Worm (Caenorhabditis elegans) whole organism, L1 larva: ENCODE results near the gene F59A7.14.

ENCODE experiments used
- aha-1 ChIP-seq: fragments of 150-350 bp; optimal IDR thresholded peaks from 2 replicates; lab custom pipeline; 2014; ENCODE audit warnings: missing biosample characterization, missing genetic modification characterization
- aly-2 ChIP-seq: fragments of 150-350 bp; optimal IDR thresholded peaks from 2 replicates; lab custom pipeline; 2014; ENCODE audit warnings: missing biosample characterization, missing genetic modification characterization
- ceh-88 ChIP-seq: fragments of 200-800 bp; sonication (Bioruptor generic); IDR thresholded peaks from 2 replicates; pipeline ENCODE4 v1.3.6; 2022; ENCODE audit warnings: missing genetic modification characterization, missing compliant biosample characterization
- elt-3 ChIP-seq, 6 experiments: fragments of 150-350 bp in 1 of 6; sonication (generic microtip); optimal IDR thresholded peaks; 2 replicates each; lab custom pipeline; 2017 to 2018; ENCODE audit warnings: missing biosample characterization in 6 of 6, missing genetic modification characterization in 6 of 6, inconsistent platforms in 1 of 6
- fkh-4 ChIP-seq: sonication (generic microtip); optimal IDR thresholded peaks from 2 replicates; lab custom pipeline; 2016; ENCODE audit warnings: missing compliant biosample characterization, missing genetic modification characterization, borderline replicate concordance
- lsy-2 ChIP-seq, 2 experiments: fragments of 150-350 bp; optimal IDR thresholded peaks; 2 replicates each; lab custom pipeline; 2014; ENCODE audit warnings: missing biosample characterization in 2 of 2, missing genetic modification characterization in 2 of 2
- nhr-237 ChIP-seq: fragments of 150-350 bp; optimal IDR thresholded peaks from 2 replicates; lab custom pipeline; 2014; ENCODE audit warnings: missing biosample characterization, missing genetic modification characterization
- nhr-71 ChIP-seq: sonication (generic microtip); optimal IDR thresholded peaks from 2 replicates; lab custom pipeline; 2016; ENCODE audit warnings: mild to moderate bottlenecking, missing genetic modification characterization, moderate library complexity, missing compliant biosample characterization
- snpc-4 ChIP-seq: fragments of 150-350 bp; optimal IDR thresholded peaks from 2 replicates; lab custom pipeline; 2014; ENCODE audit warnings: missing biosample characterization, missing genetic modification characterization
- unc-130 ChIP-seq: fragments of 150-350 bp; optimal IDR thresholded peaks from 2 replicates; lab custom pipeline; 2017; ENCODE audit warnings: missing biosample characterization, missing genetic modification characterization, inconsistent platforms

ce11 chrV:2035545-2035944, 16.8 kb downstream of the F59A7.14 start, which contains the start of gene srab-23:
- TF ChIP-seq elt-3 (tag; optimal IDR thresholded peaks at IDR 0.05; lab: Kevin White, UChicago): no peak
- TF ChIP-seq nhr-237 (tag; lab: Kevin White, UChicago): no peak
- TF ChIP-seq ceh-88: no peak
- no peak for TF ChIP-seq lsy-2 (tag; optimal IDR thresholded peaks at IDR 0.05; lab: Kevin White, UChicago)
- no peak for TF ChIP-seq aly-2 (tag; lab: Kevin White, UChicago)
- TF ChIP-seq unc-130: no peak
- no peak for TF ChIP-seq aha-1 (tag; lab: Kevin White, UChicago)
- TF ChIP-seq nhr-71 (tag; lab: Kevin White, UChicago): no peak
- no peak for TF ChIP-seq snpc-4 (tag; lab: Kevin White, UChicago)
- TF ChIP-seq fkh-4: no peak
